Fruit fly (Drosophila melanogaster) whole organism, prepupa: Measurements from ENCODE around the gene up.

ENCODE experiments used
- Blimp-1 ChIP-seq: fragments of 200-800 bp; sonication (Bioruptor generic); optimal IDR thresholded peaks from 3 replicates; lab custom pipeline; 2017; ENCODE audit warnings: missing biosample characterization, missing genetic modification characterization, mild to moderate bottlenecking, moderate library complexity, missing genetic modification reagents
- CG10631 ChIP-seq: fragments of 200-800 bp; sonication (Bioruptor generic); optimal IDR thresholded peaks from 2 replicates; lab custom pipeline; 2016; ENCODE audit warnings: missing biosample characterization, missing genetic modification characterization
- CG10669 ChIP-seq: fragments of 200-800 bp; sonication (Bioruptor generic); optimal IDR thresholded peaks from 3 replicates; lab custom pipeline; 2018; ENCODE audit warnings: missing biosample characterization, mild to moderate bottlenecking, missing genetic modification characterization, moderate library complexity
- CG11294 ChIP-seq: fragments of 200-800 bp; sonication (Bioruptor generic); IDR thresholded peaks from 2 replicates; pipeline ENCODE4 v1.3.6; 2022; ENCODE audit warnings: missing biosample characterization, missing genetic modification characterization
- CG11902 ChIP-seq: fragments of 200-800 bp; sonication (Bioruptor generic); optimal IDR thresholded peaks from 3 replicates; lab custom pipeline; 2016; ENCODE audit warnings: missing biosample characterization, missing genetic modification characterization
- CG15336 ChIP-seq: fragments of 200-800 bp; sonication (Bioruptor generic); IDR thresholded peaks from 2 replicates; pipeline ENCODE4 v1.3.6; 2022; ENCODE audit warnings: missing biosample characterization, missing genetic modification characterization
- CG1621 ChIP-seq: fragments of 200-800 bp; sonication (Bioruptor generic); optimal IDR thresholded peaks from 3 replicates; lab custom pipeline; 2018; ENCODE audit warnings: missing biosample characterization, mild to moderate bottlenecking, missing genetic modification characterization
- CG31627 ChIP-seq: fragments of 200-800 bp; sonication (Bioruptor generic); optimal IDR thresholded peaks from 3 replicates; lab custom pipeline; 2016; ENCODE audit warnings: missing biosample characterization, missing genetic modification characterization
- CG32006 ChIP-seq: fragments of 200-800 bp; sonication (Bioruptor generic); optimal IDR thresholded peaks from 3 replicates; lab custom pipeline; 2017; ENCODE audit warnings: missing biosample characterization, mild to moderate bottlenecking, missing genetic modification characterization
- CG34406 ChIP-seq: fragments of 200-800 bp; sonication (Bioruptor generic); optimal IDR thresholded peaks from 3 replicates; lab custom pipeline; 2016; ENCODE audit warnings: missing biosample characterization, missing genetic modification characterization
- CG3919 ChIP-seq: fragments of 200-800 bp; sonication (Bioruptor generic); optimal IDR thresholded peaks from 3 replicates; lab custom pipeline; 2016; ENCODE audit warnings: missing biosample characterization, missing genetic modification characterization
- CG6163 ChIP-seq: fragments of 200-800 bp; sonication (Bioruptor generic); IDR thresholded peaks from 3 replicates; pipeline ENCODE4 v1.3.6; 2022; ENCODE audit warnings: missing biosample characterization, missing genetic modification characterization
- CG6276 ChIP-seq: fragments of 200-800 bp; sonication (Bioruptor generic); optimal IDR thresholded peaks from 2 replicates; lab custom pipeline; 2017; ENCODE audit warnings: missing biosample characterization, mild to moderate bottlenecking, missing genetic modification characterization
- CG6792 ChIP-seq: fragments of 200-800 bp; sonication (Bioruptor generic); optimal IDR thresholded peaks from 3 replicates; lab custom pipeline; 2016; ENCODE audit warnings: missing biosample characterization, missing genetic modification characterization
- CG6808 ChIP-seq: fragments of 200-800 bp; sonication (Bioruptor generic); optimal IDR thresholded peaks from 3 replicates; lab custom pipeline; 2017; ENCODE audit warnings: missing biosample characterization, missing genetic modification characterization, mild to moderate bottlenecking, moderate library complexity, missing genetic modification reagents
- CG7368 ChIP-seq: fragments of 200-800 bp; sonication (Bioruptor generic); optimal IDR thresholded peaks from 3 replicates; lab custom pipeline; 2016; ENCODE audit warnings: missing biosample characterization, missing genetic modification characterization
- CG8119 ChIP-seq: fragments of 200-800 bp; sonication (Bioruptor generic); IDR thresholded peaks from 3 replicates; pipeline ENCODE4 v1.3.6; 2022; ENCODE audit warnings: missing biosample characterization, missing genetic modification characterization
- CG8319 ChIP-seq: fragments of 200-800 bp; sonication (Bioruptor generic); optimal IDR thresholded peaks from 3 replicates; lab custom pipeline; 2016; ENCODE audit warnings: missing biosample characterization, missing genetic modification characterization
- CG8632 ChIP-seq: fragments of 200-800 bp; sonication (Bioruptor generic); optimal IDR thresholded peaks from 3 replicates; lab custom pipeline; 2016; ENCODE audit warnings: missing biosample characterization, missing genetic modification characterization
- Eip75B ChIP-seq: fragments of 200-800 bp; sonication (Bioruptor generic); optimal IDR thresholded peaks from 3 replicates; lab custom pipeline; 2016; ENCODE audit warnings: missing biosample characterization, missing genetic modification characterization
- Eip78C ChIP-seq: fragments of 200-800 bp; sonication (Bioruptor generic); peaks from one replicate; lab custom pipeline; 2016; ENCODE audit warnings: missing biosample characterization, missing genetic modification characterization
- Eip93F ChIP-seq: fragments of 200-800 bp; sonication (Bioruptor generic); optimal IDR thresholded peaks from 2 replicates; lab custom pipeline; 2016; ENCODE audit warnings: missing biosample characterization, mild to moderate bottlenecking, missing genetic modification characterization
- Ets21C ChIP-seq: fragments of 200-800 bp; sonication (Bioruptor generic); optimal IDR thresholded peaks from 3 replicates; lab custom pipeline; 2016; ENCODE audit warnings: missing biosample characterization, missing genetic modification characterization
- Ets96B ChIP-seq: fragments of 200-800 bp; optimal IDR thresholded peaks from 2 replicates; lab custom pipeline; 2019; ENCODE audit warnings: missing biosample characterization, mild to moderate bottlenecking, missing genetic modification characterization, moderate library complexity
- Gug ChIP-seq: fragments of 200-800 bp; sonication (Bioruptor generic); IDR thresholded peaks from 2 replicates; pipeline ENCODE4 v1.3.6; 2022; ENCODE audit warnings: missing biosample characterization, missing genetic modification characterization
- Hr38 ChIP-seq: sonication (Bioruptor generic); optimal IDR thresholded peaks from 2 replicates; lab custom pipeline; 2016; ENCODE audit warnings: missing biosample characterization, missing genetic modification characterization
- Hr39 ChIP-seq: fragments of 200-800 bp; sonication (Bioruptor generic); optimal IDR thresholded peaks from 2 replicates; lab custom pipeline; 2016; ENCODE audit warnings: missing biosample characterization, missing genetic modification characterization
- Hr4 ChIP-seq: fragments of 200-800 bp; sonication (Bioruptor generic); optimal IDR thresholded peaks from 3 replicates; lab custom pipeline; 2016; ENCODE audit warnings: missing biosample characterization, missing genetic modification characterization
- Lpt ChIP-seq: fragments of 200-800 bp; sonication (Bioruptor generic); optimal IDR thresholded peaks from 3 replicates; lab custom pipeline; 2016; ENCODE audit warnings: missing biosample characterization, missing genetic modification characterization
- Met ChIP-seq: fragments of 200-800 bp; sonication (Bioruptor generic); optimal IDR thresholded peaks from 3 replicates; lab custom pipeline; 2016; ENCODE audit warnings: missing biosample characterization, missing genetic modification characterization
- OdsH ChIP-seq: fragments of 200-800 bp; sonication (Bioruptor generic); optimal IDR thresholded peaks from 3 replicates; lab custom pipeline; 2016; ENCODE audit warnings: missing biosample characterization, missing genetic modification characterization
- Smox ChIP-seq: fragments of 200-800 bp; sonication (Bioruptor generic); optimal IDR thresholded peaks from 3 replicates; lab custom pipeline; 2016; ENCODE audit warnings: missing biosample characterization, missing genetic modification characterization
- Sox102F ChIP-seq: fragments of 200-800 bp; sonication (Bioruptor generic); optimal IDR thresholded peaks from 2 replicates; lab custom pipeline; 2016; ENCODE audit warnings: missing biosample characterization, mild to moderate bottlenecking, missing genetic modification characterization
- Sox14 ChIP-seq: fragments of 200-800 bp; sonication (Bioruptor generic); optimal IDR thresholded peaks from 3 replicates; lab custom pipeline; 2016; ENCODE audit warnings: missing biosample characterization, missing genetic modification characterization
- Sox15 ChIP-seq: fragments of 200-800 bp; sonication (Bioruptor generic); optimal IDR thresholded peaks from 3 replicates; lab custom pipeline; 2016; ENCODE audit warnings: missing biosample characterization, missing genetic modification characterization
- achi ChIP-seq: fragments of 200-800 bp; sonication (Bioruptor generic); optimal IDR thresholded peaks from 3 replicates; lab custom pipeline; 2016; ENCODE audit warnings: missing biosample characterization, missing genetic modification characterization
- acj6 ChIP-seq: fragments of 200-800 bp; sonication (Bioruptor generic); optimal IDR thresholded peaks from 3 replicates; lab custom pipeline; 2016; ENCODE audit warnings: missing biosample characterization, missing genetic modification characterization
- cyc ChIP-seq: fragments of 200-800 bp; sonication (Bioruptor generic); optimal IDR thresholded peaks from 3 replicates; lab custom pipeline; 2016; ENCODE audit warnings: missing biosample characterization, missing genetic modification characterization
- dsx ChIP-seq: fragments of 200-800 bp; optimal IDR thresholded peaks from 3 replicates; lab custom pipeline; 2019; ENCODE audit warnings: missing biosample characterization, mild to moderate bottlenecking, missing genetic modification characterization, moderate library complexity; ENCODE audit not compliant: poor library complexity, severe bottlenecking
- eg ChIP-seq: fragments of 200-800 bp; sonication (Bioruptor generic); IDR thresholded peaks from 3 replicates; pipeline ENCODE4 v1.3.6; 2022; ENCODE audit warnings: missing biosample characterization, missing genetic modification characterization
- esn ChIP-seq: fragments of 200-800 bp; sonication (Bioruptor generic); optimal IDR thresholded peaks from 2 replicates; lab custom pipeline; 2016; ENCODE audit warnings: missing biosample characterization, mild to moderate bottlenecking, missing genetic modification characterization, moderate library complexity
- fd59A ChIP-seq: fragments of 200-800 bp; sonication (Bioruptor generic); optimal IDR thresholded peaks from 2 replicates; lab custom pipeline; 2017; ENCODE audit warnings: missing biosample characterization, mild to moderate bottlenecking, missing genetic modification characterization, missing genetic modification reagents
- fkh ChIP-seq: fragments of 200-800 bp; sonication (Bioruptor generic); optimal IDR thresholded peaks from 3 replicates; lab custom pipeline; 2017; ENCODE audit warnings: missing biosample characterization, mild to moderate bottlenecking, missing genetic modification characterization, moderate library complexity
- lz ChIP-seq: fragments of 200-800 bp; sonication (Bioruptor generic); optimal IDR thresholded peaks from 3 replicates; lab custom pipeline; 2016; ENCODE audit warnings: missing biosample characterization, missing genetic modification characterization
- net ChIP-seq: fragments of 200-800 bp; sonication (Bioruptor generic); optimal IDR thresholded peaks from 3 replicates; lab custom pipeline; 2016; ENCODE audit warnings: missing biosample characterization, missing genetic modification characterization
- pdm3 ChIP-seq: fragments of 200-800 bp; sonication (Bioruptor generic); optimal IDR thresholded peaks from 3 replicates; lab custom pipeline; 2016; ENCODE audit warnings: missing biosample characterization, missing genetic modification characterization
- salr ChIP-seq, 2 experiments: fragments of 200-800 bp; sonication (Bioruptor generic); optimal IDR thresholded peaks; 3 replicates each; lab custom pipeline; 2016 to 2018; ENCODE audit warnings: missing biosample characterization in 2 of 2, missing genetic modification characterization in 2 of 2, mild to moderate bottlenecking in 1 of 2
- spab ChIP-seq: fragments of 200-800 bp; sonication (Bioruptor generic); optimal IDR thresholded peaks from 2 replicates; lab custom pipeline; 2017; ENCODE audit warnings: missing biosample characterization, mild to moderate bottlenecking, missing genetic modification characterization, missing genetic modification reagents
- ss ChIP-seq, 2 experiments: fragments of 200-800 bp; sonication (Bioruptor generic); optimal IDR thresholded peaks; 2 replicates in 1 of 2; 3 replicates in 1 of 2; lab custom pipeline; 2017 to 2018; ENCODE audit warnings: mild to moderate bottlenecking in 2 of 2, missing biosample characterization in 2 of 2, missing genetic modification characterization in 2 of 2, moderate library complexity in 1 of 2
- svp ChIP-seq: fragments of 200-800 bp; sonication (Bioruptor generic); peaks from one replicate; lab custom pipeline; 2016; ENCODE audit warnings: missing biosample characterization, missing genetic modification characterization
- topi ChIP-seq: fragments of 200-800 bp; sonication (Bioruptor generic); optimal IDR thresholded peaks from 3 replicates; lab custom pipeline; 2016; ENCODE audit warnings: missing biosample characterization, missing genetic modification characterization
- vri ChIP-seq: fragments of 200-800 bp; sonication (Bioruptor generic); optimal IDR thresholded peaks from 3 replicates; lab custom pipeline; 2016; ENCODE audit warnings: missing biosample characterization, mild to moderate bottlenecking, missing genetic modification characterization

up gene

DNA sequence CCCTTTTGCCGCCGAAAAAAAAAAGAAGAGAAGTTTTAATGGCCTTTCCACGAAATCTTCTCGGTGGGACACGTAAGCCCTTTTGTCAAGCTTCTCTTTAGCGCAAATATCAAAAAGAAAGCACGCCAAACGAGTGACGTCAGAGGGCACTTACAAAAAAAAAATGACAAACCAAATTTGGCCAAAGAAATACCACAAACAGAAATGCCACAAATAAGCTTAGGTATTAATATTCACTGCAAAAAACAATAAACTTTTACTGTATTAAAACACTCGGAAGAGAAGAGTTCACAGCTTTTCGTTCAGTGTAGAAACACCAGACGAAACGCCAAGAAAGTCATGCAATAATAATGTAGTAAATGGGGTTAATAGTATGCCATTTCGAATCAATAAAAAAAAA, 34.3 kb downstream of the up start:
- TF ChIP-seq esn (GFP tag; lab: Kevin White, UChicago) (peak; percentile 69), CG3919 (GFP tag; lab: Kevin White, UChicago) (peak; percentile 55), Met (peak; percentile 75), CG7368 (GFP tag; lab: Kevin White, UChicago) (peak; percentile 56), CG8319 (GFP tag; lab: Kevin White, UChicago) (peak; percentile 14), Hr39 (GFP tag; lab: Kevin White, UChicago) (peak; percentile 57), CG32006 (GFP tag; lab: Kevin White, UChicago) (peak; percentile 32), Sox102F (GFP tag; lab: Kevin White, UChicago) (peak; percentile 72), CG15336 (GFP tag; lab: Robert Waterston, UW) (peak; percentile 45; the same call in 1 of the 2 replicates), OdsH (GFP tag; lab: Kevin White, UChicago) (peak; percentile 31), CG8119 (peak; percentile 42; the same call in 1 of the 3 replicates), dsx (no peak), Eip93F (GFP tag; lab: Kevin White, UChicago) (no peak), CG31627 (peak; percentile 61), Hr38 (GFP tag; lab: Kevin White, UChicago) (no peak), achi (peak; percentile 52), CG34406 (GFP tag; lab: Kevin White, UChicago) (peak; percentile 65), Ets96B (no peak), lz (GFP tag; lab: Kevin White, UChicago) (peak; percentile 67), CG11294 (GFP tag; lab: Robert Waterston, UW) (0 out of 2 replicates have a peak, but pooled peaks have one; percentile 18), Lpt (no peak), salr (GFP tag; optimal IDR thresholded peaks at IDR 0.05; lab: Kevin White, UChicago) (no peak), CG1621 (tag; lab: Kevin White, UChicago) (no peak), CG11902 (GFP tag; lab: Kevin White, UChicago) (peak; percentile 46), CG6792 (GFP tag; lab: Kevin White, UChicago) (peak; percentile 38), net (GFP tag; lab: Kevin White, UChicago) (peak; percentile 12), CG10669 (GFP tag; lab: Kevin White, UChicago) (peak; percentile 40), svp (GFP tag; lab: Kevin White, UChicago) (peak; percentile 75), CG6808 (GFP tag; lab: Kevin White, UChicago) (no peak), fkh (GFP tag; lab: Kevin White, UChicago) (no peak), topi (GFP tag; lab: Kevin White, UChicago) (peak; percentile 74), Eip78C (peak; percentile 92), CG6276 (GFP tag; lab: Kevin White, UChicago) (no peak), pdm3 (GFP tag; lab: Kevin White, UChicago) (peak; percentile 36), eg (GFP tag; lab: Robert Waterston, UW) (peak; percentile 21; the same call in 1 of the 3 replicates), spab (no peak), CG6163 (GFP tag; lab: Robert Waterston, UW) (peak; percentile 82), fd59A (no peak), Ets21C (GFP tag; lab: Kevin White, UChicago) (peak; percentile 22), Sox15 (peak; percentile 22), ss (GFP tag; optimal IDR thresholded peaks at IDR 0.05; lab: Kevin White, UChicago) (peak in 1 of 2 experiments; percentile 12), Smox (peak; percentile 52), cyc (peak; percentile 59), Gug (GFP tag; lab: Robert Waterston, UW) (no peak), Blimp-1 (GFP tag; lab: Kevin White, UChicago) (no peak), Sox14 (GFP tag; lab: Kevin White, UChicago) (peak; percentile 31), Hr4 (peak; percentile 47), vri (GFP tag; lab: Kevin White, UChicago) (peak; percentile 5), CG10631 (peak; percentile 38), Eip75B (GFP tag; lab: Kevin White, UChicago) (peak; percentile 52), CG8632 (peak; percentile 49), acj6 (peak; percentile 64)
